Worm (Caenorhabditis elegans) whole organism, young adult: Measurements from ENCODE around the gene ngn-1.

Experiments used
- B0261.1 ChIP-seq: sonication (generic microtip); optimal IDR thresholded peaks from 2 replicates; lab custom pipeline; 2016; ENCODE audit warnings: mild to moderate bottlenecking, missing genetic modification characterization, moderate library complexity, missing compliant biosample characterization
- D2030.7 ChIP-seq: fragments of 200-800 bp; sonication (Bioruptor generic); IDR thresholded peaks from 2 replicates; pipeline ENCODE4 v1.3.6; 2022; ENCODE audit warnings: missing genetic modification reagents, missing genetic modification characterization, missing compliant biosample characterization
- F23B12.7 ChIP-seq: sonication (generic microtip); optimal IDR thresholded peaks from 2 replicates; lab custom pipeline; 2017; ENCODE audit warnings: missing genetic modification characterization, mild to moderate bottlenecking, missing compliant biosample characterization, antibody characterized with exemption, moderate library complexity; ENCODE audit not compliant: insufficient read depth
- F33H1.4 ChIP-seq: fragments of 200-800 bp; sonication (Bioruptor generic); IDR thresholded peaks from 2 replicates; pipeline ENCODE4 v1.3.6; 2022; ENCODE audit warnings: missing genetic modification reagents, missing genetic modification characterization, missing compliant biosample characterization
- F37B4.10 ChIP-seq: fragments of 200-800 bp; sonication (Bioruptor generic); IDR thresholded peaks from 2 replicates; pipeline ENCODE4 v1.3.6; 2022; ENCODE audit warnings: missing genetic modification characterization, missing compliant biosample characterization
- K11D2.4 ChIP-seq: fragments of 200-800 bp; sonication (Bioruptor generic); IDR thresholded peaks from 2 replicates; pipeline ENCODE4 v1.3.6; 2022; ENCODE audit warnings: missing genetic modification reagents, missing genetic modification characterization, missing compliant biosample characterization
- K12H6.12 ChIP-seq: fragments of 200-800 bp; sonication (Bioruptor generic); optimal IDR thresholded peaks from 2 replicates; lab custom pipeline; 2018; ENCODE audit warnings: mild to moderate bottlenecking, missing genetic modification characterization, missing compliant biosample characterization
- T07F8.4 ChIP-seq: sonication (generic microtip); optimal IDR thresholded peaks from 2 replicates; lab custom pipeline; 2016; ENCODE audit warnings: mild to moderate bottlenecking, missing genetic modification characterization, moderate library complexity, missing compliant biosample characterization
- Y95B8A.8 ChIP-seq: fragments of 200-800 bp; sonication (Bioruptor generic); IDR thresholded peaks from 2 replicates; pipeline ENCODE4 v1.3.6; 2022; ENCODE audit warnings: missing genetic modification reagents, missing genetic modification characterization, missing compliant biosample characterization
- ama-1 ChIP-seq, 3 experiments: fragments of 150-350 bp in 1 of 3; sonication (generic microtip) in 2 of 3; optimal IDR thresholded peaks; 2 replicates each; lab custom pipeline; 2014 to 2018; ENCODE audit warnings: missing biosample characterization in 2 of 3, missing genetic modification characterization in 2 of 3, missing genetic modification reagents in 2 of 3
- athp-1 ChIP-seq: sonication (generic microtip); optimal IDR thresholded peaks from 2 replicates; lab custom pipeline; 2017; ENCODE audit warnings: mild to moderate bottlenecking, missing genetic modification characterization, missing compliant biosample characterization
- attf-3 ChIP-seq: fragments of 200-800 bp; sonication (Bioruptor generic); conservative IDR thresholded peaks from 2 replicates; pipeline ENCODE4 v1.3.6; 2022; ENCODE audit warnings: missing genetic modification reagents, missing genetic modification characterization, missing compliant biosample characterization
- bed-1 ChIP-seq: fragments of 200-800 bp; sonication (Bioruptor generic); IDR thresholded peaks from 2 replicates; pipeline ENCODE4 v1.3.6; 2022; ENCODE audit warnings: missing genetic modification reagents, missing genetic modification characterization, missing compliant biosample characterization
- bed-2 ChIP-seq: fragments of 200-800 bp; sonication (Bioruptor generic); IDR thresholded peaks from 2 replicates; pipeline ENCODE4 v1.3.6; 2022; ENCODE audit warnings: missing genetic modification reagents, missing genetic modification characterization, missing compliant biosample characterization
- cebp-1 ChIP-seq, 2 experiments: fragments of 200-800 bp in 1 of 2; sonication (Bioruptor generic) in 1 of 2; sonication (generic microtip) in 1 of 2; IDR thresholded peaks in 1 of 2; optimal IDR thresholded peaks in 1 of 2; 2 replicates each; pipeline versions ENCODE4 v1.3.6 to Lab custom; 2017 to 2022; ENCODE audit warnings: missing compliant biosample characterization in 2 of 2, missing genetic modification characterization in 2 of 2, mild to moderate bottlenecking in 1 of 2, missing genetic modification reagents in 1 of 2, moderate library complexity in 1 of 2
- ceh-58 ChIP-seq: fragments of 200-800 bp; sonication (Bioruptor generic); IDR thresholded peaks from 2 replicates; pipeline ENCODE4 v1.3.6; 2022; ENCODE audit warnings: missing genetic modification characterization, missing compliant biosample characterization
- ceh-91 ChIP-seq: fragments of 200-800 bp; sonication (Bioruptor generic); IDR thresholded peaks from 2 replicates; pipeline ENCODE4 v1.3.6; 2022; ENCODE audit warnings: missing genetic modification reagents, missing genetic modification characterization, missing compliant biosample characterization
- chd-7 ChIP-seq: sonication (generic microtip); optimal IDR thresholded peaks from 2 replicates; lab custom pipeline; 2016; ENCODE audit warnings: mild to moderate bottlenecking, missing genetic modification characterization, moderate library complexity, missing compliant biosample characterization
- efl-1 ChIP-seq: fragments of 150-350 bp; optimal IDR thresholded peaks from 2 replicates; lab custom pipeline; 2014; ENCODE audit warnings: missing biosample characterization, missing genetic modification reagents, missing genetic modification characterization
- egl-44 ChIP-seq: fragments of 200-800 bp; sonication (Bioruptor generic); IDR thresholded peaks from 2 replicates; pipeline ENCODE4 v1.3.6; 2022; ENCODE audit warnings: missing genetic modification reagents, missing genetic modification characterization, missing compliant biosample characterization
- egrh-3 ChIP-seq: fragments of 200-800 bp; sonication (Bioruptor generic); IDR thresholded peaks from 2 replicates; pipeline ENCODE4 v1.3.6; 2022; ENCODE audit warnings: missing genetic modification reagents, missing genetic modification characterization, missing compliant biosample characterization
- gei-17 ChIP-seq: fragments of 200-800 bp; sonication (Bioruptor generic); optimal IDR thresholded peaks from 2 replicates; lab custom pipeline; 2018; ENCODE audit warnings: mild to moderate bottlenecking, missing genetic modification characterization, missing compliant biosample characterization
- him-1 ChIP-seq: sonication (generic microtip); optimal IDR thresholded peaks from 2 replicates; lab custom pipeline; 2016; ENCODE audit warnings: missing genotype, missing genetic modification reagents, missing genetic modification characterization, missing compliant biosample characterization
- hmg-1.2 ChIP-seq: fragments of 200-800 bp; sonication (Bioruptor generic); IDR thresholded peaks from 2 replicates; pipeline ENCODE4 v1.3.6; 2022; ENCODE audit warnings: missing genetic modification reagents, missing genetic modification characterization, missing compliant biosample characterization
- hsf-1 ChIP-seq: fragments of 200-800 bp; sonication (Bioruptor generic); IDR thresholded peaks from 2 replicates; pipeline ENCODE4 v1.3.6; 2022; ENCODE audit warnings: missing genetic modification reagents, missing genetic modification characterization, missing compliant biosample characterization
- let-607 ChIP-seq, 2 experiments: fragments of 200-800 bp in 1 of 2; sonication (Bioruptor generic) in 1 of 2; sonication (generic microtip) in 1 of 2; optimal IDR thresholded peaks; 2 replicates each; lab custom pipeline; 2016 to 2018; ENCODE audit warnings: mild to moderate bottlenecking in 2 of 2, missing compliant biosample characterization in 2 of 2, missing genetic modification characterization in 2 of 2, moderate library complexity in 2 of 2, missing genotype in 1 of 2
- lin-26 ChIP-seq: fragments of 200-800 bp; sonication (Bioruptor generic); IDR thresholded peaks from 2 replicates; pipeline ENCODE4 v1.3.6; 2022; ENCODE audit warnings: missing genetic modification reagents, missing genetic modification characterization, missing compliant biosample characterization
- madf-10 ChIP-seq: sonication (generic microtip); optimal IDR thresholded peaks from 2 replicates; lab custom pipeline; 2016; ENCODE audit warnings: mild to moderate bottlenecking, missing genetic modification characterization, missing compliant biosample characterization
- mcd-1 ChIP-seq: fragments of 200-800 bp; sonication (Bioruptor generic); IDR thresholded peaks from 2 replicates; pipeline ENCODE4 v1.3.6; 2022; ENCODE audit warnings: missing genetic modification reagents, missing genetic modification characterization, missing compliant biosample characterization
- nhr-120 ChIP-seq: fragments of 200-800 bp; sonication (Bioruptor generic); IDR thresholded peaks from 2 replicates; pipeline ENCODE4 v1.3.6; 2022; ENCODE audit warnings: missing genetic modification characterization, missing compliant biosample characterization
- pbrm-1 ChIP-seq: fragments of 200-800 bp; sonication (Bioruptor generic); IDR thresholded peaks from 2 replicates; pipeline ENCODE4 v1.3.6; 2022; ENCODE audit warnings: missing genetic modification reagents, missing genetic modification characterization, missing compliant biosample characterization
- pha-4 ChIP-seq: fragments of 150-350 bp; sonication (generic microtip); optimal IDR thresholded peaks from 2 replicates; lab custom pipeline; 2014; ENCODE audit warnings: missing biosample characterization, missing genetic modification reagents, missing genetic modification characterization
- rcor-1 ChIP-seq: fragments of 200-800 bp; sonication (Bioruptor generic); IDR thresholded peaks from 2 replicates; pipeline ENCODE4 v1.3.6; 2022; ENCODE audit warnings: missing genetic modification reagents, missing genetic modification characterization, missing compliant biosample characterization
- rpc-1 ChIP-seq, 2 experiments: fragments of 150-350 bp in 1 of 2; sonication (generic microtip) in 1 of 2; optimal IDR thresholded peaks; 2 replicates each; lab custom pipeline; 2014 to 2018; ENCODE audit warnings: missing biosample characterization in 1 of 2, missing genetic modification characterization in 1 of 2, missing genetic modification reagents in 1 of 2, missing genotype in 1 of 2
- sea-2 ChIP-seq: fragments of 200-800 bp; sonication (Bioruptor generic); IDR thresholded peaks from 2 replicates; pipeline ENCODE4 v1.3.6; 2022; ENCODE audit warnings: missing genetic modification characterization, missing compliant biosample characterization
- snpc-1.1 ChIP-seq: sonication (generic microtip); optimal IDR thresholded peaks from 2 replicates; lab custom pipeline; 2017; ENCODE audit warnings: missing genetic modification characterization, mild to moderate bottlenecking, missing compliant biosample characterization, antibody characterized with exemption, moderate library complexity, missing genotype, missing genetic modification reagents; ENCODE audit not compliant: insufficient read depth
- snpc-3.4 ChIP-seq: sonication (generic microtip); optimal IDR thresholded peaks from 2 replicates; lab custom pipeline; 2017; ENCODE audit warnings: missing genetic modification characterization, mild to moderate bottlenecking, missing compliant biosample characterization, antibody characterized with exemption, moderate library complexity, missing genotype, missing genetic modification reagents
- sptf-2 ChIP-seq: fragments of 200-800 bp; sonication (Bioruptor generic); optimal IDR thresholded peaks from 2 replicates; lab custom pipeline; 2018; ENCODE audit warnings: mild to moderate bottlenecking, missing genetic modification characterization, missing compliant biosample characterization
- tbp1 ChIP-seq: fragments of 200-800 bp; sonication (Bioruptor generic); optimal IDR thresholded peaks from 2 replicates; lab custom pipeline; 2018; ENCODE audit warnings: mild to moderate bottlenecking, missing genetic modification characterization, missing compliant biosample characterization
- tlf-1 ChIP-seq: fragments of 200-800 bp; sonication (Bioruptor generic); optimal IDR thresholded peaks from 2 replicates; lab custom pipeline; 2018; ENCODE audit warnings: mild to moderate bottlenecking, missing genetic modification characterization, missing compliant biosample characterization
- xnd-1 ChIP-seq: sonication (generic microtip); optimal IDR thresholded peaks from 2 replicates; lab custom pipeline; 2016; ENCODE audit warnings: missing genotype, missing genetic modification reagents, missing genetic modification characterization, missing compliant biosample characterization
- zfh-2 ChIP-seq: fragments of 200-800 bp; sonication (Bioruptor generic); conservative IDR thresholded peaks from 2 replicates; pipeline ENCODE4 v1.3.6; 2022; ENCODE audit warnings: missing genetic modification reagents, missing genetic modification characterization, missing compliant biosample characterization
- ztf-26 ChIP-seq: sonication (generic microtip); optimal IDR thresholded peaks from 2 replicates; lab custom pipeline; 2017; ENCODE audit warnings: missing genetic modification characterization, missing compliant biosample characterization

Gene ngn-1

DNA sequence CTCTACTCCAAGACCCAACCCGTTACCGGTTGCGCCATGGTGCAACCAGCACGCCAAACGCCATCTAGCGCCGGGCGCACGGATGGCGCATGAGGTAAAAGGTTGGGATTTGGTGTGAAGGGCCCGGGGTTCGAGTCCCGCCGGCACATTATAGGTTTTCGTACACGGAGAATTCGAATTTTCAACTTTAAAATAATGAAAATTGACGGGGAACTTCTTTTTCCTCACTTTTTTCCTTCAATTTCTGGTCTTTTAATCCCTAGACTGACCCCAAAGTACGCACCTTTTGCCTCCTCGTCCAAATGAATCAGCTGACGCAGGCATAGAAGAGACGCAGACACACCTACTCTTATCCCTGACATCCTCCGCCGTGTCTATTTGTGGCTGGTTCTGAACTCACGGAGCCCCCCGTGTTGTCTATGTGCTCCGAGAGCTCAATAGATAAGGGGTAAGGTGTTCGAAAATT, 24.5 kb downstream of the ngn-1 start:
- TF ChIP-seq Y95B8A.8 (GFP tag; lab: Robert Waterston, UW) (0 out of 2 replicates have a peak, but pooled peaks have one; percentile 16), T07F8.4 (tag; lab: Kevin White, UChicago) (no peak), bed-2 (GFP tag; lab: Robert Waterston, UW) (0 out of 2 replicates have a peak, but pooled peaks have one; percentile 49), cebp-1 (GFP tag; IDR thresholded peaks at IDR 0.05; lab: Robert Waterston, UW) (no peak; the same call in 1 of the 2 replicates), cebp-1 (tag; optimal IDR thresholded peaks at IDR 0.05; lab: Kevin White, UChicago) (peak; percentile 21), D2030.7 (GFP tag; lab: Robert Waterston, UW) (peak; percentile 50), F33H1.4 (peak; percentile 34; the same call in 1 of the 2 replicates), tlf-1 (GFP tag; lab: Kevin White, UChicago) (no peak), ceh-91 (peak; percentile 46; the same call in 1 of the 2 replicates), efl-1 (GFP tag; lab: Kevin White, UChicago) (no peak), pha-4 (tag; lab: Kevin White, UChicago) (no peak), mcd-1 (GFP tag; lab: Robert Waterston, UW) (0 out of 2 replicates have a peak, but pooled peaks have one; percentile 31), snpc-3.4 (no peak), zfh-2 (GFP tag; lab: Robert Waterston, UW) (peak; percentile 77), him-1 (tag; lab: Kevin White, UChicago) (no peak), xnd-1 (tag; lab: Kevin White, UChicago) (no peak), bed-1 (GFP tag; lab: Robert Waterston, UW) (no peak), egrh-3 (GFP tag; lab: Robert Waterston, UW) (peak; percentile 58; the same call in 1 of the 2 replicates), rcor-1 (GFP tag; lab: Robert Waterston, UW) (peak; percentile 15; the same call in 1 of the 2 replicates), tbp1 (peak; percentile 50), sea-2 (GFP tag; lab: Robert Waterston, UW) (no peak), K12H6.12 (peak; percentile 41), hmg-1.2 (GFP tag; lab: Robert Waterston, UW) (peak; percentile 41; the same call in 1 of the 2 replicates), ztf-26 (peak; percentile 28), lin-26 (GFP tag; lab: Robert Waterston, UW) (peak; percentile 83), pbrm-1 (GFP tag; lab: Robert Waterston, UW) (peak; percentile 69), ceh-58 (no peak), ama-1 (optimal IDR thresholded peaks at IDR 0.05; lab: Kevin White, UChicago) (peak; percentile 26), ama-1 (GFP tag; optimal IDR thresholded peaks at IDR 0.05; lab: Kevin White, UChicago) (peak in 1 of 2 experiments; percentile 42), F37B4.10 (0 out of 2 replicates have a peak, but pooled peaks have one; percentile 52), gei-17 (no peak), K11D2.4 (0 out of 2 replicates have a peak, but pooled peaks have one; percentile 23)

DNA sequence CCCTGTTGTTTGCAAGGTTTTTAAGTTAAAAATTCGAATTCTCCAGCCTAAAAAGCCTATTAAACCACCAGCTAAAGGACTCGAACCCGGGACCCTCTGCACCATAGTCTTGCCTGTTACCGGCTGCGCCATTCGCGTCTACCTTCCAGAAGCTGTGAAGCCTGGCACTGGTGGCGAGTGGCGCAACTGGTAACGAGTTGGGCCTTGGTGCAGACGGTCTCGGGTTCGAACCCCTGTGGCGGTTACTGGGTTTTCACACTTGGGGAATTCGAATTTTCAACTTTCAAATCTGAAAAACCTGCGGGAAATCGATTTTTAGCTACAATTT, 25.2 kb downstream of the ngn-1 start:
- TF ChIP-seq snpc-3.4 (no peak), snpc-1.1 (tag; lab: Kevin White, UChicago) (no peak), mcd-1 (GFP tag; lab: Robert Waterston, UW) (peak; percentile 46; the same call in 1 of the 2 replicates), sptf-2 (GFP tag; lab: Kevin White, UChicago) (peak; percentile 32), rpc-1 (optimal IDR thresholded peaks at IDR 0.05; lab: Kevin White, UChicago) (no peak), rpc-1 (tag; optimal IDR thresholded peaks at IDR 0.05; lab: Kevin White, UChicago) (peak; percentile 24), Y95B8A.8 (GFP tag; lab: Robert Waterston, UW) (0 out of 2 replicates have a peak, but pooled peaks have one; percentile 17), pbrm-1 (GFP tag; lab: Robert Waterston, UW) (peak; percentile 51; the same call in 1 of the 2 replicates), ztf-26 (no peak), F33H1.4 (peak; percentile 39), sea-2 (GFP tag; lab: Robert Waterston, UW) (peak; percentile 11; the same call in 1 of the 2 replicates), F23B12.7 (tag; lab: Kevin White, UChicago) (no peak), let-607 (tag; optimal IDR thresholded peaks at IDR 0.05; lab: Kevin White, UChicago) (peak in 1 of 2 experiments; percentile 11), attf-3 (GFP tag; lab: Robert Waterston, UW) (peak; percentile 49; the same call in 1 of the 2 replicates), nhr-120 (GFP tag; lab: Robert Waterston, UW) (peak; percentile 78; the same call in 1 of the 2 replicates), zfh-2 (GFP tag; lab: Robert Waterston, UW) (peak; percentile 84), B0261.1 (no peak), tbp1 (peak; percentile 47), tlf-1 (GFP tag; lab: Kevin White, UChicago) (no peak), D2030.7 (GFP tag; lab: Robert Waterston, UW) (peak; percentile 51; the same call in 1 of the 2 replicates), egl-44 (GFP tag; lab: Robert Waterston, UW) (0 out of 2 replicates have a peak, but pooled peaks have one; percentile 14), athp-1 (tag; lab: Kevin White, UChicago) (peak; percentile 21), egrh-3 (GFP tag; lab: Robert Waterston, UW) (peak; percentile 45; the same call in 1 of the 2 replicates), hsf-1 (0 out of 2 replicates have a peak, but pooled peaks have one; percentile 23), chd-7 (peak; percentile 77), madf-10 (tag; lab: Kevin White, UChicago) (no peak)
